Worm (Caenorhabditis elegans): ENCODE results near the gene K02A2.5.

K02A2.5 gene

ce11 chrII:7411930-7412329 lies at the start of gene K02A2.5:
Gene K02A2.5 (minus strand): TSS chrII:7412030.
- no peak for TF ChIP-seq nhr-71 (tag; optimal IDR thresholded peaks at IDR 0.05)
- no peak for TF ChIP-seq ces-1 (GFP tag; optimal IDR thresholded peaks at IDR 0.05)
- TF ChIP-seq ceh-63 (GFP tag; optimal IDR thresholded peaks at IDR 0.05), result no peak
- no peak for TF ChIP-seq F16B12.6 (tag; optimal IDR thresholded peaks at IDR 0.05)
- TF ChIP-seq lsy-2 (tag; optimal IDR thresholded peaks at IDR 0.05), result no peak
- TF ChIP-seq unc-98 (GFP tag; IDR thresholded peaks at IDR 0.05), result no peak
- no peak for TF ChIP-seq snpc-4 (tag; optimal IDR thresholded peaks at IDR 0.05)
- no peak for TF ChIP-seq grh-1 (GFP tag; IDR thresholded peaks at IDR 0.05)
- no peak for TF ChIP-seq swsn-7 (tag; optimal IDR thresholded peaks at IDR 0.05)
- no peak for TF ChIP-seq pqm-1 (tag; optimal IDR thresholded peaks at IDR 0.05)
- no peak for TF ChIP-seq nhr-237 (tag; optimal IDR thresholded peaks at IDR 0.05)
- no peak for TF ChIP-seq skn-1 (tag; optimal IDR thresholded peaks at IDR 0.05)
- no peak for TF ChIP-seq ceh-8 (GFP tag; optimal IDR thresholded peaks at IDR 0.05)

- no peak for TF ChIP-seq mep-1 (tag; optimal IDR thresholded peaks at IDR 0.05)
- TF ChIP-seq hpl-2 (GFP tag; optimal IDR thresholded peaks at IDR 0.05), result no peak
- TF ChIP-seq nhr-76 (tag; optimal IDR thresholded peaks at IDR 0.05), result no peak
- no peak for TF ChIP-seq efl-1 (optimal IDR thresholded peaks at IDR 0.05)
- TF ChIP-seq efl-1 (GFP tag; optimal IDR thresholded peaks at IDR 0.05 in 1 of 2), result no peak
- TF ChIP-seq ceh-82 (tag; optimal IDR thresholded peaks at IDR 0.05), result no peak
- no peak for TF ChIP-seq dsc-1 (tag; optimal IDR thresholded peaks at IDR 0.05)
- no peak for TF ChIP-seq zip-4 (GFP tag; optimal IDR thresholded peaks at IDR 0.05)
- TF ChIP-seq C34B4.2 (tag; optimal IDR thresholded peaks at IDR 0.05), result no peak
- TF ChIP-seq ces-1 (GFP tag; optimal IDR thresholded peaks at IDR 0.05), result no peak
- TF ChIP-seq irx-1 (tag; optimal IDR thresholded peaks at IDR 0.05), result no peak
- TF ChIP-seq unc-98 (GFP tag; IDR thresholded peaks at IDR 0.05), result no peak
- no peak for TF ChIP-seq nhr-90 (tag; optimal IDR thresholded peaks at IDR 0.05; ENCODE audit: poor library complexity)
- TF ChIP-seq swsn-7 (tag; optimal IDR thresholded peaks at IDR 0.05), result no peak
- TF ChIP-seq nhr-77 (tag; optimal IDR thresholded peaks at IDR 0.05), result no peak
- no peak for TF ChIP-seq zag-1 (tag; optimal IDR thresholded peaks at IDR 0.05)
- no peak for TF ChIP-seq unc-130 (tag; optimal IDR thresholded peaks at IDR 0.05)
Measured at ce11 chrII:7459205-7459604, 47.4 kb upstream of the K02A2.5 start, which contains the start of gene D1022.2. Gene D1022.2 (plus strand): TSS chrII:7459505.

ce11 chrII:7458706-7459105 lies 46.9 kb upstream of the K02A2.5 start, which contains the start of gene D1022.5:
Gene D1022.5 (minus strand): TSS chrII:7458806.
- TF ChIP-seq nhr-85 (tag) (peak; percentile 0), nhr-19 (GFP tag; conservative IDR thresholded peaks at IDR 0.05) (no peak)

ce11 chrII:7457210-7457609 lies 45.4 kb upstream of the K02A2.5 start, which contains the start of gene D1022.4:
Gene D1022.4 (minus strand): TSS chrII:7457292.
- TF ChIP-seq ces-1 (GFP tag; optimal IDR thresholded peaks at IDR 0.05), result no peak
- no peak for TF ChIP-seq nhr-90 (tag; optimal IDR thresholded peaks at IDR 0.05; ENCODE audit: poor library complexity)
- no peak for TF ChIP-seq C34B4.2 (tag; optimal IDR thresholded peaks at IDR 0.05)
- no peak for TF ChIP-seq ama-1 (optimal IDR thresholded peaks at IDR 0.05)
- no peak for TF ChIP-seq sox-4 (tag; optimal IDR thresholded peaks at IDR 0.05)
- TF ChIP-seq nhr-20 (tag; optimal IDR thresholded peaks at IDR 0.05), result peak; percentile 33
- no peak for TF ChIP-seq alr-1 (tag; optimal IDR thresholded peaks at IDR 0.05; ENCODE audit: borderline replicate concordance)
- TF ChIP-seq efl-1 (optimal IDR thresholded peaks at IDR 0.05), result no peak
- peak in 1 of 2 experiments; percentile 3 for TF ChIP-seq efl-1 (GFP tag; optimal IDR thresholded peaks at IDR 0.05 in 1 of 2)
- no peak for TF ChIP-seq ets-5 (GFP tag; IDR thresholded peaks at IDR 0.05)
- TF ChIP-seq lin-14 (GFP tag; optimal IDR thresholded peaks at IDR 0.05), result peak; percentile 47
- TF ChIP-seq lin-35 (GFP tag; optimal IDR thresholded peaks at IDR 0.05), result peak in 1 of 2 experiments; percentile 49
- peak; percentile 78 for TF ChIP-seq blmp-1 (tag; optimal IDR thresholded peaks at IDR 0.05)
- peak in 1 of 2 experiments; percentile 20 for TF ChIP-seq lsy-2 (tag; optimal IDR thresholded peaks at IDR 0.05)
- TF ChIP-seq elt-3 (tag; optimal IDR thresholded peaks at IDR 0.05), result peak in 2 of 6 experiments; percentile 10 to 13
- TF ChIP-seq tbx-2 (tag; optimal IDR thresholded peaks at IDR 0.05), result no peak
- TF ChIP-seq Y116A8C.19 (tag; optimal IDR thresholded peaks at IDR 0.05; ENCODE audit: borderline replicate concordance), result no peak
- no peak for TF ChIP-seq C16A3.4 (tag; optimal IDR thresholded peaks at IDR 0.05)
- TF ChIP-seq unc-30 (tag; optimal IDR thresholded peaks at IDR 0.05), result no peak
- no peak for TF ChIP-seq skn-1 (tag; optimal IDR thresholded peaks at IDR 0.05)
- TF ChIP-seq nhr-85 (tag), result peak; percentile 60
- TF ChIP-seq nhr-237 (tag; optimal IDR thresholded peaks at IDR 0.05), result no peak
- no peak for TF ChIP-seq fkh-4 (tag; optimal IDR thresholded peaks at IDR 0.05; ENCODE audit: borderline replicate concordance)

Measured in whole organism, L1 larva.